Worm (Caenorhabditis elegans): ENCODE results near the gene atgl-1.

- TF ChIP-seq ceh-36 (tag; optimal IDR thresholded peaks at IDR 0.05), result no peak
- no peak for TF ChIP-seq ets-7 (tag; optimal IDR thresholded peaks at IDR 0.05)
- peak; percentile 70 for TF ChIP-seq ama-1 (optimal IDR thresholded peaks at IDR 0.05)
- no peak for TF ChIP-seq tbx-11 (GFP tag; IDR thresholded peaks at IDR 0.05)
- TF ChIP-seq flt-1 (GFP tag; IDR thresholded peaks at IDR 0.05), result no peak
- no peak for TF ChIP-seq tra-4 (tag; optimal IDR thresholded peaks at IDR 0.05)
Measured at ce11 chrIII:6449854-6450253, 30.6 kb upstream of the atgl-1 start.

Measured in whole organism, early embryonic.